Worm (Caenorhabditis elegans): ENCODE measurements around the gene T19H5.4.

ce11 chrII:9447965-9448364 is 39.2 kb downstream of the T19H5.4 start, which contains the start of gene chil-18:
- TF ChIP-seq ceh-16 (tag; optimal IDR thresholded peaks at IDR 0.05) = no peak
- no peak for TF ChIP-seq nhr-11 (tag; optimal IDR thresholded peaks at IDR 0.05)
- TF ChIP-seq peb-1 (tag; optimal IDR thresholded peaks at IDR 0.05) = no peak
- no peak for TF ChIP-seq F13H6.1 (tag; optimal IDR thresholded peaks at IDR 0.05)
- TF ChIP-seq unc-62 (GFP tag; optimal IDR thresholded peaks at IDR 0.05) = no peak
- TF ChIP-seq elt-1 (tag; optimal IDR thresholded peaks at IDR 0.05) = no peak
- TF ChIP-seq alr-1 (tag; optimal IDR thresholded peaks at IDR 0.05) = no peak
- TF ChIP-seq mab-5 (tag; optimal IDR thresholded peaks at IDR 0.05) = no peak
